Worm (Caenorhabditis elegans) whole organism, L1 larva: Measurements from ENCODE around the gene Y54G2A.41.

ENCODE experiments used
- C16A3.4 ChIP-seq: fragments of 150-350 bp; optimal IDR thresholded peaks from 2 replicates; lab custom pipeline; 2014; ENCODE audit warnings: missing biosample characterization, missing genetic modification characterization
- C34B4.2 ChIP-seq: sonication (generic microtip); optimal IDR thresholded peaks from 2 replicates; lab custom pipeline; 2017; ENCODE audit warnings: mild to moderate bottlenecking, missing genetic modification characterization, missing compliant biosample characterization
- F16B12.6 ChIP-seq: fragments of 150-350 bp; optimal IDR thresholded peaks from 2 replicates; lab custom pipeline; 2014; ENCODE audit warnings: missing biosample characterization, missing genetic modification characterization
- aly-2 ChIP-seq: fragments of 150-350 bp; optimal IDR thresholded peaks from 2 replicates; lab custom pipeline; 2014; ENCODE audit warnings: missing biosample characterization, missing genetic modification characterization
- ama-1 ChIP-seq: fragments of 150-350 bp; optimal IDR thresholded peaks from 2 replicates; lab custom pipeline; 2014
- blmp-1 ChIP-seq: fragments of 150-350 bp; optimal IDR thresholded peaks from 2 replicates; lab custom pipeline; 2014; ENCODE audit warnings: missing biosample characterization, missing genetic modification characterization
- ceh-8 ChIP-seq: fragments of 200-800 bp; sonication (Bioruptor generic); optimal IDR thresholded peaks from 2 replicates; lab custom pipeline; 2018; ENCODE audit warnings: mild to moderate bottlenecking, missing genetic modification characterization, moderate library complexity, missing compliant biosample characterization
- ceh-82 ChIP-seq, 3 experiments: fragments of 150-350 bp in 1 of 3; sonication (generic microtip) in 2 of 3; optimal IDR thresholded peaks; 2 replicates each; lab custom pipeline; 2014 to 2017; ENCODE audit warnings: missing biosample characterization in 3 of 3, missing genetic modification characterization in 3 of 3
- ceh-90 ChIP-seq: sonication (generic microtip); optimal IDR thresholded peaks from 2 replicates; lab custom pipeline; 2016; ENCODE audit warnings: missing genetic modification characterization, missing compliant biosample characterization
- ces-1 ChIP-seq: fragments of 150-350 bp; optimal IDR thresholded peaks from 2 replicates; lab custom pipeline; 2014; ENCODE audit warnings: missing biosample characterization, missing genetic modification reagents, missing genetic modification characterization
- dpl-1 ChIP-seq, 3 experiments: fragments of 150-350 bp in 2 of 3; sonication (generic microtip) in 1 of 3; optimal IDR thresholded peaks; 2 replicates each; lab custom pipeline; 2014 to 2017; ENCODE audit warnings: missing biosample characterization in 3 of 3, missing genetic modification characterization in 3 of 3, missing genetic modification reagents in 3 of 3
- efl-1 ChIP-seq, 4 experiments: fragments of 150-350 bp; optimal IDR thresholded peaks in 3 of 4; peaks in 1 of 4; 1 replicate in 1 of 4; 2 replicates in 3 of 4; lab custom pipeline; 2014; ENCODE audit warnings: missing biosample characterization in 2 of 4, missing genetic modification characterization in 2 of 4, missing genetic modification reagents in 2 of 4
- egl-13 ChIP-seq: sonication (generic microtip); optimal IDR thresholded peaks from 2 replicates; lab custom pipeline; 2016; ENCODE audit warnings: missing genotype, missing genetic modification reagents, missing genetic modification characterization, missing compliant biosample characterization
- egl-27 ChIP-seq, 2 experiments: fragments of 150-350 bp in 1 of 2; sonication (generic microtip); optimal IDR thresholded peaks; 3 replicates each; lab custom pipeline; 2017 to 2018; ENCODE audit warnings: missing biosample characterization in 2 of 2, missing genetic modification characterization in 2 of 2, missing genetic modification reagents in 2 of 2
- elt-2 ChIP-seq: sonication (generic microtip); optimal IDR thresholded peaks from 2 replicates; lab custom pipeline; 2016; ENCODE audit warnings: missing genetic modification characterization, mild to moderate bottlenecking, inconsistent platforms, missing compliant biosample characterization, missing genetic modification reagents
- elt-3 ChIP-seq, 6 experiments: fragments of 150-350 bp in 1 of 6; sonication (generic microtip); optimal IDR thresholded peaks; 2 replicates each; lab custom pipeline; 2017 to 2018; ENCODE audit warnings: missing biosample characterization in 6 of 6, missing genetic modification characterization in 6 of 6, inconsistent platforms in 1 of 6
- fkh-10 ChIP-seq: sonication (generic microtip); optimal IDR thresholded peaks from 2 replicates; lab custom pipeline; 2017; ENCODE audit warnings: missing biosample characterization, missing genetic modification reagents, missing genetic modification characterization
- fkh-4 ChIP-seq: sonication (generic microtip); optimal IDR thresholded peaks from 2 replicates; lab custom pipeline; 2016; ENCODE audit warnings: missing compliant biosample characterization, missing genetic modification characterization, borderline replicate concordance
- fkh-8 ChIP-seq: sonication (generic microtip); optimal IDR thresholded peaks from 2 replicates; lab custom pipeline; 2016; ENCODE audit warnings: mild to moderate bottlenecking, missing genetic modification characterization, missing compliant biosample characterization
- fos-1 ChIP-seq: fragments of 150-350 bp; optimal IDR thresholded peaks from 2 replicates; lab custom pipeline; 2014; ENCODE audit warnings: missing biosample characterization, missing genetic modification characterization
- hlh-17 ChIP-seq: fragments of 200-800 bp; sonication (Bioruptor generic); optimal IDR thresholded peaks from 2 replicates; lab custom pipeline; 2018; ENCODE audit warnings: missing genetic modification characterization, mild to moderate bottlenecking, missing compliant biosample characterization, moderate library complexity, borderline replicate concordance
- isw-1 ChIP-seq: fragments of 200-800 bp; sonication (Bioruptor generic); IDR thresholded peaks from 2 replicates; pipeline ENCODE4 v1.3.6; 2022; ENCODE audit warnings: missing genetic modification characterization, missing compliant biosample characterization
- lin-14 ChIP-seq: fragments of 200-800 bp; sonication (Bioruptor generic); optimal IDR thresholded peaks from 2 replicates; lab custom pipeline; 2018; ENCODE audit warnings: mild to moderate bottlenecking, missing genetic modification characterization, moderate library complexity, missing compliant biosample characterization
- lin-39 ChIP-seq: fragments of 150-350 bp; optimal IDR thresholded peaks from 2 replicates; lab custom pipeline; 2014; ENCODE audit warnings: missing biosample characterization, missing genetic modification reagents, missing genetic modification characterization
- lir-3 ChIP-seq: sonication (generic microtip); optimal IDR thresholded peaks from 2 replicates; lab custom pipeline; 2016; ENCODE audit warnings: mild to moderate bottlenecking, missing genetic modification characterization, moderate library complexity, missing compliant biosample characterization; ENCODE audit not compliant: poor library complexity
- lsy-2 ChIP-seq, 2 experiments: fragments of 150-350 bp; optimal IDR thresholded peaks; 2 replicates each; lab custom pipeline; 2014; ENCODE audit warnings: missing biosample characterization in 2 of 2, missing genetic modification characterization in 2 of 2
- mab-9 ChIP-seq: fragments of 200-800 bp; sonication (Bioruptor generic); IDR thresholded peaks from 2 replicates; pipeline ENCODE4 v1.3.6; 2022; ENCODE audit warnings: missing genetic modification reagents, missing genetic modification characterization, missing compliant biosample characterization
- mdl-1 ChIP-seq, 2 experiments: fragments of 150-350 bp; optimal IDR thresholded peaks; 2 replicates each; lab custom pipeline; 2014 to 2017; ENCODE audit warnings: missing biosample characterization in 2 of 2, missing genetic modification characterization in 2 of 2, inconsistent platforms in 1 of 2
- mep-1 ChIP-seq: fragments of 150-350 bp; optimal IDR thresholded peaks from 2 replicates; lab custom pipeline; 2014; ENCODE audit warnings: missing biosample characterization, missing genetic modification characterization
- nhr-11 ChIP-seq: fragments of 150-350 bp; optimal IDR thresholded peaks from 2 replicates; lab custom pipeline; 2014; ENCODE audit warnings: missing biosample characterization, missing genetic modification characterization
- nhr-12 ChIP-seq: sonication (generic microtip); optimal IDR thresholded peaks from 2 replicates; lab custom pipeline; 2017; ENCODE audit warnings: missing biosample characterization, missing genetic modification characterization
- nhr-19 ChIP-seq: fragments of 200-800 bp; sonication (Bioruptor generic); conservative IDR thresholded peaks from 2 replicates; pipeline ENCODE4 v1.3.6; 2022; ENCODE audit warnings: missing genetic modification characterization, missing compliant biosample characterization
- nhr-20 ChIP-seq: sonication (generic microtip); optimal IDR thresholded peaks from 2 replicates; lab custom pipeline; 2016; ENCODE audit warnings: mild to moderate bottlenecking, missing genetic modification characterization, missing compliant biosample characterization
- nhr-28 ChIP-seq: fragments of 150-350 bp; optimal IDR thresholded peaks from 2 replicates; lab custom pipeline; 2014; ENCODE audit warnings: missing biosample characterization, missing genetic modification characterization
- nhr-47 ChIP-seq: sonication (generic microtip); optimal IDR thresholded peaks from 2 replicates; lab custom pipeline; 2016; ENCODE audit warnings: mild to moderate bottlenecking, missing genetic modification characterization, moderate library complexity, missing compliant biosample characterization
- nhr-71 ChIP-seq: sonication (generic microtip); optimal IDR thresholded peaks from 2 replicates; lab custom pipeline; 2016; ENCODE audit warnings: mild to moderate bottlenecking, missing genetic modification characterization, moderate library complexity, missing compliant biosample characterization
- nhr-77 ChIP-seq: fragments of 150-350 bp; optimal IDR thresholded peaks from 2 replicates; lab custom pipeline; 2014; ENCODE audit warnings: missing biosample characterization, missing genetic modification characterization
- nhr-84 ChIP-seq: sonication (generic microtip); optimal IDR thresholded peaks from 2 replicates; lab custom pipeline; 2017; ENCODE audit warnings: missing biosample characterization, missing genetic modification characterization
- nhr-85 ChIP-seq: sonication (generic microtip); peaks from one replicate; lab custom pipeline; 2016; ENCODE audit warnings: missing genetic modification characterization, inconsistent platforms, missing compliant biosample characterization
- nhr-90 ChIP-seq: sonication (generic microtip); optimal IDR thresholded peaks from 2 replicates; lab custom pipeline; 2016; ENCODE audit warnings: mild to moderate bottlenecking, missing genetic modification characterization, missing compliant biosample characterization; ENCODE audit not compliant: poor library complexity
- pax-3 ChIP-seq: fragments of 200-800 bp; sonication (Bioruptor generic); optimal IDR thresholded peaks from 2 replicates; lab custom pipeline; 2018; ENCODE audit warnings: mild to moderate bottlenecking, missing genetic modification characterization, moderate library complexity, missing compliant biosample characterization
- skn-1 ChIP-seq: fragments of 150-350 bp; optimal IDR thresholded peaks from 2 replicates; lab custom pipeline; 2014; ENCODE audit warnings: missing biosample characterization, missing genetic modification characterization
- sptf-1 ChIP-seq: fragments of 150-350 bp; optimal IDR thresholded peaks from 2 replicates; lab custom pipeline; 2014; ENCODE audit warnings: missing biosample characterization, missing genetic modification characterization
- sup-37 ChIP-seq: fragments of 200-800 bp; sonication (Bioruptor generic); optimal IDR thresholded peaks from 2 replicates; lab custom pipeline; 2018; ENCODE audit warnings: mild to moderate bottlenecking, missing genetic modification characterization, missing compliant biosample characterization
- swsn-7 ChIP-seq: sonication (generic microtip); optimal IDR thresholded peaks from 2 replicates; lab custom pipeline; 2016; ENCODE audit warnings: missing genetic modification characterization, missing compliant biosample characterization
- tlp-1 ChIP-seq: fragments of 150-350 bp; optimal IDR thresholded peaks from 2 replicates; lab custom pipeline; 2014; ENCODE audit warnings: missing biosample characterization, missing genetic modification characterization
- unc-62 ChIP-seq: fragments of 150-350 bp; optimal IDR thresholded peaks from 2 replicates; lab custom pipeline; 2014; ENCODE audit warnings: missing biosample characterization, missing genetic modification reagents, missing genetic modification characterization
- unc-86 ChIP-seq: sonication (generic microtip); optimal IDR thresholded peaks from 2 replicates; lab custom pipeline; 2016; ENCODE audit warnings: missing genetic modification characterization, missing compliant biosample characterization
- unc-98 ChIP-seq: fragments of 200-800 bp; sonication (Bioruptor generic); IDR thresholded peaks from 2 replicates; pipeline ENCODE4 v1.3.6; 2022; ENCODE audit warnings: missing genetic modification characterization, missing compliant biosample characterization
- xbp-1 ChIP-seq: sonication (generic microtip); optimal IDR thresholded peaks from 2 replicates; lab custom pipeline; 2016; ENCODE audit warnings: missing genetic modification characterization, missing compliant biosample characterization
- ztf-11 ChIP-seq, 2 experiments: sonication (generic microtip); optimal IDR thresholded peaks; 2 replicates each; lab custom pipeline; 2016 to 2017; ENCODE audit warnings: missing genetic modification characterization in 2 of 2, missing biosample characterization in 1 of 2, missing compliant biosample characterization in 1 of 2

The Y54G2A.41 gene

DNA sequence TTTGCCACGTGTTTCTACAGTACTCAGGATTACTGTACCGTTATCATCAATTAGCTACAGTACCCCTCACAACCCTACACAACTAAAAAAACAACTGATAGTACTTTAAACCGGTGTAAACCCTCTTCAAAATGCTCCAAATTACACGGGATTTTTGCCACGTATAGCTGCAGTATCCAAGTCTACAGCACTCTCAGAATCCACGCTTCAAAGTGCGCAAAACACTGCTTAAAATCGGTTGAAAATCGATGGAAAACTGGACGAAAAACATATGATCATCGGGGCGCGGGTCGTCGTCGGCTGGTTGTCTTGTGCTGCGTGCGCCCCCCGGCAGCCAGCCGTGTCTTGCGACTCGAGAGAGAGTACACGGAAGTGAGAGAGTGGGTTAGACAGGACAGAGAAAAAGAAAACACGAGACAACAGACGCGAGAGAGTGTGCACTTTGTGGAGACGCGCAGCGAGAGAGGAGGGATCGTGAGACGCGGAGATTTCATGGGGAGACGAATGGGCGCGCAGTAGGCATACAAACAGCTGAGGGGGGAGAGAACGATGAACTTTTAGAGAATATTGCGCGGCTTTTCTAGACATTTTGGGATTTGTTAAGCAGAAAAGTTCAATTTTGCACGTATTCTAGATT lies 43.2 kb upstream of the Y54G2A.41 start (continued):
- TF ChIP-seq dpl-1 (GFP tag; optimal IDR thresholded peaks at IDR 0.05; lab: Kevin White, UChicago), result peak; percentile 66 to 71 (median 68)
- no peak for TF ChIP-seq blmp-1 (tag; lab: Kevin White, UChicago)
- TF ChIP-seq nhr-19 (GFP tag; lab: Robert Waterston, UW), result peak; percentile 87
- TF ChIP-seq fkh-10, result peak; percentile 58
- peak; percentile 26 for TF ChIP-seq elt-2 (tag; lab: Kevin White, UChicago)
- peak; percentile 88 for TF ChIP-seq egl-13 (tag; lab: Kevin White, UChicago)
- TF ChIP-seq nhr-47 (tag; lab: Kevin White, UChicago), result peak; percentile 93
- peak; percentile 87 for TF ChIP-seq mab-9 (GFP tag; lab: Robert Waterston, UW)
- TF ChIP-seq ceh-82 (tag; optimal IDR thresholded peaks at IDR 0.05; lab: Kevin White, UChicago), result peak; percentile 55 to 91 (median 88)
- TF ChIP-seq pax-3 (tag; lab: Kevin White, UChicago), result peak; percentile 83
- peak; percentile 46 for TF ChIP-seq ceh-90
- TF ChIP-seq ama-1, result peak; percentile 24
- peak; percentile 62 for TF ChIP-seq nhr-77 (tag; lab: Kevin White, UChicago)
- TF ChIP-seq sptf-1 (tag; lab: Kevin White, UChicago), result no peak
- peak; percentile 84 to 90 for TF ChIP-seq efl-1 (optimal IDR thresholded peaks at IDR 0.05; lab: Kevin White, UChicago)
- peak; percentile 63 to 96 for TF ChIP-seq efl-1 (GFP tag; optimal IDR thresholded peaks at IDR 0.05 in 1 of 2; lab: Kevin White, UChicago)
- TF ChIP-seq F16B12.6 (tag; lab: Kevin White, UChicago), result peak; percentile 62
- peak; percentile 81 for TF ChIP-seq nhr-90 (tag; lab: Kevin White, UChicago)
- no peak for TF ChIP-seq unc-98 (GFP tag; lab: Robert Waterston, UW)
- TF ChIP-seq nhr-28 (tag; lab: Kevin White, UChicago), result no peak
- peak; percentile 57 for TF ChIP-seq C16A3.4 (tag; lab: Kevin White, UChicago)
- TF ChIP-seq lsy-2 (tag; optimal IDR thresholded peaks at IDR 0.05; lab: Kevin White, UChicago), result peak; percentile 86 to 90
- peak; percentile 88 for TF ChIP-seq nhr-85 (tag; lab: Kevin White, UChicago)
- peak; percentile 43 for TF ChIP-seq skn-1 (tag; lab: Kevin White, UChicago)
- no peak for TF ChIP-seq ces-1 (GFP tag; lab: Kevin White, UChicago)
- TF ChIP-seq hlh-17, result no peak
- peak in 1 of 2 experiments; percentile 81 for TF ChIP-seq ztf-11 (tag; optimal IDR thresholded peaks at IDR 0.05; lab: Kevin White, UChicago)
- TF ChIP-seq nhr-84, result no peak
- peak; percentile 40 for TF ChIP-seq fos-1 (tag; lab: Kevin White, UChicago)
- TF ChIP-seq fkh-8, result peak; percentile 97
- TF ChIP-seq sup-37 (GFP tag; lab: Kevin White, UChicago), result no peak
- no peak for TF ChIP-seq lin-39 (tag; lab: Kevin White, UChicago)
- TF ChIP-seq isw-1 (GFP tag; lab: Robert Waterston, UW), result peak; percentile 77
- TF ChIP-seq nhr-71 (tag; lab: Kevin White, UChicago), result peak; percentile 97
- peak; percentile 77 for TF ChIP-seq mep-1 (tag; lab: Kevin White, UChicago)
- TF ChIP-seq egl-27 (tag; optimal IDR thresholded peaks at IDR 0.05; lab: Kevin White, UChicago), result peak in 1 of 2 experiments; percentile 70
- peak; percentile 95 for TF ChIP-seq lin-14 (GFP tag; lab: Kevin White, UChicago)
- TF ChIP-seq ceh-8 (GFP tag; lab: Kevin White, UChicago), result peak; percentile 34
- TF ChIP-seq unc-62 (GFP tag; lab: Kevin White, UChicago), result no peak
- TF ChIP-seq nhr-20, result peak; percentile 90
- peak; percentile 92 for TF ChIP-seq swsn-7
- TF ChIP-seq aly-2 (tag; lab: Kevin White, UChicago), result peak; percentile 5
- peak; percentile 47 for TF ChIP-seq nhr-11 (tag; lab: Kevin White, UChicago)
- no peak for TF ChIP-seq nhr-12 (tag; lab: Kevin White, UChicago)
- TF ChIP-seq unc-86 (tag; lab: Kevin White, UChicago), result peak; percentile 94
- TF ChIP-seq tlp-1 (tag; lab: Kevin White, UChicago), result no peak
- TF ChIP-seq elt-3 (tag; optimal IDR thresholded peaks at IDR 0.05; lab: Kevin White, UChicago), result peak in 2 of 6 experiments; percentile 26 to 28
- TF ChIP-seq fkh-4 (tag; lab: Kevin White, UChicago), result peak; percentile 10
- TF ChIP-seq lir-3 (tag; lab: Kevin White, UChicago), result peak; percentile 79
- peak; percentile 76 for TF ChIP-seq xbp-1 (tag; lab: Kevin White, UChicago)
- peak; percentile 11 to 94 for TF ChIP-seq mdl-1 (tag; optimal IDR thresholded peaks at IDR 0.05; lab: Kevin White, UChicago)
- TF ChIP-seq C34B4.2 (tag; lab: Kevin White, UChicago), result no peak
